Worm (Caenorhabditis elegans) whole organism, L4 larva: ENCODE results near the gene C49H3.6.

Experiments
- D1046.2 ChIP-seq: fragments of 200-800 bp; sonication (Bioruptor generic); IDR thresholded peaks from 2 replicates; pipeline ENCODE4 v1.3.6; 2022; ENCODE audit warnings: missing genetic modification characterization, missing compliant biosample characterization
- F10B5.3 ChIP-seq: sonication (generic microtip); optimal IDR thresholded peaks from 2 replicates; lab custom pipeline; 2016; ENCODE audit warnings: mild to moderate bottlenecking, missing genetic modification characterization, missing compliant biosample characterization
- F37D6.2 ChIP-seq: sonication (generic microtip); optimal IDR thresholded peaks from 2 replicates; lab custom pipeline; 2016; ENCODE audit warnings: mild to moderate bottlenecking, missing genetic modification characterization, missing compliant biosample characterization
- F49E8.2 ChIP-seq: sonication (generic microtip); optimal IDR thresholded peaks from 2 replicates; lab custom pipeline; 2016; ENCODE audit warnings: missing compliant biosample characterization, mild to moderate bottlenecking, missing genetic modification characterization, borderline replicate concordance
- R02D3.7 ChIP-seq: fragments of 150-350 bp; sonication (generic microtip); optimal IDR thresholded peaks from 3 replicates; lab custom pipeline; 2014; ENCODE audit warnings: missing biosample characterization, missing genetic modification characterization
- T26A8.4 ChIP-seq: fragments of 200-800 bp; sonication (Bioruptor generic); IDR thresholded peaks from 2 replicates; pipeline ENCODE4 v1.3.6; 2022; ENCODE audit warnings: missing genetic modification characterization, missing compliant biosample characterization
- ZK546.5 ChIP-seq, 2 experiments: sonication (generic microtip); optimal IDR thresholded peaks; 2 replicates each; lab custom pipeline; 2017; ENCODE audit warnings: missing biosample characterization in 2 of 2, missing genetic modification characterization in 2 of 2
- aly-2 ChIP-seq: sonication (generic microtip); optimal IDR thresholded peaks from 2 replicates; lab custom pipeline; 2018; ENCODE audit warnings: missing biosample characterization, missing genetic modification characterization
- arid-1 ChIP-seq: fragments of 200-800 bp; sonication (Bioruptor generic); conservative IDR thresholded peaks from 2 replicates; pipeline ENCODE4 v1.3.6; 2022; ENCODE audit warnings: missing genetic modification reagents, missing genetic modification characterization, missing compliant biosample characterization
- attf-4 ChIP-seq: sonication (generic microtip); optimal IDR thresholded peaks from 3 replicates; lab custom pipeline; 2017; ENCODE audit warnings: missing biosample characterization, missing genetic modification characterization
- ceh-28 ChIP-seq: fragments of 150-350 bp; optimal IDR thresholded peaks from 2 replicates; lab custom pipeline; 2014; ENCODE audit warnings: missing biosample characterization, missing genetic modification reagents, missing genetic modification characterization
- ceh-32 ChIP-seq: sonication (generic microtip); optimal IDR thresholded peaks from 2 replicates; lab custom pipeline; 2016; ENCODE audit warnings: mild to moderate bottlenecking, missing genetic modification characterization, missing compliant biosample characterization; ENCODE audit not compliant: poor library complexity
- ceh-82 ChIP-seq: sonication (generic microtip); optimal IDR thresholded peaks from 2 replicates; lab custom pipeline; 2017; ENCODE audit warnings: missing biosample characterization, missing genetic modification characterization
- daf-16 ChIP-seq, 3 experiments: sonication (generic microtip); optimal IDR thresholded peaks; 2 replicates each; lab custom pipeline; 2016 to 2017; ENCODE audit warnings: missing genetic modification characterization in 3 of 3, missing genetic modification reagents in 3 of 3, mild to moderate bottlenecking in 2 of 3, missing compliant biosample characterization in 2 of 3, missing biosample characterization in 1 of 3, moderate library complexity in 1 of 3
- dmd-9 ChIP-seq: fragments of 200-800 bp; sonication (Bioruptor generic); IDR thresholded peaks from 2 replicates; pipeline ENCODE4 v1.3.6; 2022; ENCODE audit warnings: missing genetic modification reagents, missing genetic modification characterization, missing compliant biosample characterization
- dpl-1 ChIP-seq: fragments of 150-350 bp; optimal IDR thresholded peaks from 2 replicates; lab custom pipeline; 2014; ENCODE audit warnings: missing biosample characterization, missing genetic modification reagents, missing genetic modification characterization
- egl-43 ChIP-seq: fragments of 200-800 bp; sonication (Bioruptor generic); IDR thresholded peaks from 2 replicates; pipeline ENCODE4 v1.3.6; 2022; ENCODE audit warnings: missing genetic modification reagents, missing genetic modification characterization, missing compliant biosample characterization
- fkh-10 ChIP-seq: fragments of 150-350 bp; optimal IDR thresholded peaks from 2 replicates; lab custom pipeline; 2014; ENCODE audit warnings: missing biosample characterization, missing genetic modification reagents, missing genetic modification characterization
- hmg-1.1 ChIP-seq: fragments of 200-800 bp; sonication (Bioruptor generic); IDR thresholded peaks from 2 replicates; pipeline ENCODE4 v1.3.6; 2022; ENCODE audit warnings: missing genetic modification reagents, missing genetic modification characterization, missing compliant biosample characterization
- lim-7 ChIP-seq: fragments of 200-800 bp; sonication (Bioruptor generic); IDR thresholded peaks from 2 replicates; pipeline ENCODE4 v1.3.6; 2022; ENCODE audit warnings: missing genetic modification characterization, missing compliant biosample characterization
- lin-15B ChIP-seq: fragments of 150-350 bp; sonication (generic microtip); optimal IDR thresholded peaks from 3 replicates; lab custom pipeline; 2014; ENCODE audit warnings: missing biosample characterization, missing genetic modification characterization
- lin-29 ChIP-seq: fragments of 200-800 bp; sonication (Bioruptor generic); IDR thresholded peaks from 2 replicates; pipeline ENCODE4 v1.3.6; 2022; ENCODE audit warnings: missing genetic modification reagents, missing genetic modification characterization, missing compliant biosample characterization
- lin-38 ChIP-seq: fragments of 200-800 bp; sonication (Bioruptor generic); IDR thresholded peaks from 2 replicates; pipeline ENCODE4 v1.3.6; 2022; ENCODE audit warnings: missing genetic modification reagents, missing genetic modification characterization, missing compliant biosample characterization
- madf-5 ChIP-seq, 2 experiments: fragments of 200-800 bp; sonication (Bioruptor generic); IDR thresholded peaks; 2 replicates each; pipeline ENCODE4 v1.3.6; 2022; ENCODE audit warnings: missing compliant biosample characterization in 2 of 2, missing genetic modification characterization in 2 of 2
- mes-2 ChIP-seq: sonication (generic microtip); optimal IDR thresholded peaks from 2 replicates; lab custom pipeline; 2016; ENCODE audit warnings: missing genotype, mild to moderate bottlenecking, missing genetic modification characterization, missing compliant biosample characterization; ENCODE audit not compliant: poor library complexity, severe bottlenecking
- mxl-2 ChIP-seq: fragments of 200-800 bp; sonication (Bioruptor generic); conservative IDR thresholded peaks from 2 replicates; pipeline ENCODE4 v1.3.6; 2022; ENCODE audit warnings: missing genetic modification reagents, missing genetic modification characterization, missing compliant biosample characterization
- mxl-3 ChIP-seq: fragments of 200-800 bp; sonication (Bioruptor generic); optimal IDR thresholded peaks from 2 replicates; lab custom pipeline; 2018; ENCODE audit warnings: mild to moderate bottlenecking, missing genetic modification characterization, missing compliant biosample characterization
- nhr-10 ChIP-seq: fragments of 150-350 bp; optimal IDR thresholded peaks from 2 replicates; lab custom pipeline; 2014; ENCODE audit warnings: missing biosample characterization, missing genetic modification characterization
- nhr-11 ChIP-seq: fragments of 150-350 bp; optimal IDR thresholded peaks from 2 replicates; lab custom pipeline; 2014; ENCODE audit warnings: missing biosample characterization, missing genetic modification characterization
- nhr-237 ChIP-seq: sonication (generic microtip); optimal IDR thresholded peaks from 2 replicates; lab custom pipeline; 2017; ENCODE audit warnings: missing biosample characterization, missing genetic modification characterization
- nhr-41 ChIP-seq: fragments of 200-800 bp; sonication (Bioruptor generic); IDR thresholded peaks from 2 replicates; pipeline ENCODE4 v1.3.6; 2022; ENCODE audit warnings: missing genetic modification reagents, missing genetic modification characterization, missing compliant biosample characterization
- nhr-42 ChIP-seq: fragments of 200-800 bp; sonication (Bioruptor generic); IDR thresholded peaks from 2 replicates; pipeline ENCODE4 v1.3.6; 2022; ENCODE audit warnings: missing genetic modification characterization, missing compliant biosample characterization
- nhr-48 ChIP-seq: sonication (generic microtip); optimal IDR thresholded peaks from 2 replicates; lab custom pipeline; 2016; ENCODE audit warnings: mild to moderate bottlenecking, missing genetic modification characterization, missing compliant biosample characterization
- nhr-6 ChIP-seq: fragments of 150-350 bp; optimal IDR thresholded peaks from 2 replicates; lab custom pipeline; 2014; ENCODE audit warnings: missing biosample characterization, missing genetic modification characterization
- nhr-76 ChIP-seq: fragments of 150-350 bp; optimal IDR thresholded peaks from 2 replicates; lab custom pipeline; 2014; ENCODE audit warnings: missing biosample characterization, missing genetic modification characterization
- pha-4 ChIP-seq, 2 experiments: fragments of 150-350 bp in 1 of 2; fragments of 200-800 bp in 1 of 2; sonication (Bioruptor generic) in 1 of 2; IDR thresholded peaks in 1 of 2; optimal IDR thresholded peaks in 1 of 2; 2 replicates each; pipeline versions ENCODE4 v1.3.6 to Lab custom; 2014 to 2022; ENCODE audit warnings: missing genetic modification characterization in 2 of 2, missing genetic modification reagents in 2 of 2, missing biosample characterization in 1 of 2, missing compliant biosample characterization in 1 of 2
- php-3 ChIP-seq: fragments of 200-800 bp; sonication (Bioruptor generic); IDR thresholded peaks from 2 replicates; pipeline ENCODE4 v1.3.6; 2022; ENCODE audit warnings: missing genetic modification reagents, missing genetic modification characterization, missing compliant biosample characterization
- rbr-2 ChIP-seq: sonication (generic microtip); optimal IDR thresholded peaks from 2 replicates; lab custom pipeline; 2016; ENCODE audit warnings: missing genotype, missing genetic modification characterization, missing compliant biosample characterization
- saeg-2 ChIP-seq: fragments of 200-800 bp; sonication (Bioruptor generic); IDR thresholded peaks from 2 replicates; pipeline ENCODE4 v1.3.6; 2022; ENCODE audit warnings: missing genetic modification reagents, missing genetic modification characterization, missing compliant biosample characterization
- set-16 ChIP-seq: fragments of 200-800 bp; sonication (Bioruptor generic); IDR thresholded peaks from 2 replicates; pipeline ENCODE4 v1.3.6; 2022; ENCODE audit warnings: missing genetic modification reagents, missing genetic modification characterization, missing compliant biosample characterization
- skn-1 ChIP-seq: fragments of 150-350 bp; optimal IDR thresholded peaks from 2 replicates; lab custom pipeline; 2014; ENCODE audit warnings: missing biosample characterization, missing genetic modification characterization
- spr-1 ChIP-seq: sonication (generic microtip); optimal IDR thresholded peaks from 2 replicates; lab custom pipeline; 2016; ENCODE audit warnings: mild to moderate bottlenecking, missing genetic modification characterization, missing compliant biosample characterization
- tag-97 ChIP-seq: fragments of 200-800 bp; sonication (Bioruptor generic); IDR thresholded peaks from 2 replicates; pipeline ENCODE4 v1.3.6; 2022; ENCODE audit warnings: missing genetic modification characterization, missing compliant biosample characterization
- tra-1 ChIP-seq: fragments of 200-800 bp; sonication (Bioruptor generic); IDR thresholded peaks from 2 replicates; pipeline ENCODE4 v1.3.6; 2022; ENCODE audit warnings: missing genetic modification reagents, missing genetic modification characterization, missing compliant biosample characterization
- unc-39 ChIP-seq: sonication (generic microtip); optimal IDR thresholded peaks from 2 replicates; lab custom pipeline; 2017; ENCODE audit warnings: missing biosample characterization, missing genetic modification characterization
- unc-62 ChIP-seq, 3 experiments: fragments of 150-350 bp in 1 of 3; sonication (generic microtip); optimal IDR thresholded peaks in 2 of 3; peaks in 1 of 3; 1 replicate in 1 of 3; 2 replicates in 2 of 3; lab custom pipeline; 2014 to 2017; ENCODE audit warnings: missing biosample characterization in 3 of 3, missing genetic modification characterization in 3 of 3, missing genetic modification reagents in 3 of 3, missing genotype in 1 of 3
- zag-1 ChIP-seq: fragments of 150-350 bp; optimal IDR thresholded peaks from 2 replicates; lab custom pipeline; 2014; ENCODE audit warnings: missing biosample characterization, missing genetic modification characterization
- zfp-3 ChIP-seq: fragments of 200-800 bp; sonication (Bioruptor generic); conservative IDR thresholded peaks from 2 replicates; pipeline ENCODE4 v1.3.6; 2022; ENCODE audit warnings: missing genetic modification reagents, missing genetic modification characterization, missing compliant biosample characterization
- zip-11 ChIP-seq: fragments of 200-800 bp; sonication (Bioruptor generic); IDR thresholded peaks from 2 replicates; pipeline ENCODE4 v1.3.6; 2022; ENCODE audit warnings: missing genetic modification characterization, missing compliant biosample characterization
- zip-2 ChIP-seq: fragments of 150-350 bp; optimal IDR thresholded peaks from 2 replicates; lab custom pipeline; 2014; ENCODE audit warnings: missing biosample characterization, missing genetic modification characterization
- ztf-7 ChIP-seq: fragments of 150-350 bp; optimal IDR thresholded peaks from 2 replicates; lab custom pipeline; 2014; ENCODE audit warnings: missing biosample characterization, missing genetic modification characterization

Gene C49H3.6

DNA sequence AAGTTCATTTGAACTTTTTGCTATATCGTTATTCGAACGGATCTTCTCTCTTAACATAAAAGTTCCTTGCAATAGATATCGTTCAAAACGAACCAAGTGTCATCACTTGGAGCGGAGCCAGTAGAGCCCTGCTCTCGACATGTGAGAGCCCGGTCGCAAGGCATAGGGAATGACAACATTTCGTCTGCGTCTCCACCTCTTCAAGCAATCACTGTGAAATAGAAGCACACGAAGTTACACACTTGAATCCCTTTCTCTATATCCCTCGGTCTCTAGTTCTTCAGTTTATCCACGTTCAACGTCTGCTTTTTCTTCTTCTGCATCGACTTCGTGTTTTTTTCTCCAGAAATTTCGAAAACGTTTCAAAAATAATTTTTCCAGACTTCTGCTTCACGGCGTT is at the start of gene C49H3.6 (continued):
- TF ChIP-seq mes-2 (tag; lab: Kevin White, UChicago) (peak; percentile 37), F49E8.2 (tag; lab: Kevin White, UChicago) (no peak), arid-1 (GFP tag; lab: Robert Waterston, UW) (no peak), tag-97 (no peak), R02D3.7 (tag; lab: Kevin White, UChicago) (no peak), lin-38 (GFP tag; lab: Robert Waterston, UW) (no peak), saeg-2 (GFP tag; lab: Robert Waterston, UW) (no peak), nhr-237 (tag; lab: Kevin White, UChicago) (no peak), attf-4 (tag; lab: Kevin White, UChicago) (no peak), zip-2 (tag; lab: Kevin White, UChicago) (no peak), D1046.2 (GFP tag; lab: Robert Waterston, UW) (no peak), daf-16 (GFP tag; optimal IDR thresholded peaks at IDR 0.05; lab: Kevin White, UChicago) (peak in 1 of 2 experiments; percentile 25), daf-16 (tag; optimal IDR thresholded peaks at IDR 0.05; lab: Kevin White, UChicago) (no peak), hmg-1.1 (GFP tag; lab: Robert Waterston, UW) (peak; percentile 67; the same call in 1 of the 2 replicates), spr-1 (no peak), zip-11 (no peak), nhr-48 (no peak), nhr-41 (no peak), egl-43 (GFP tag; lab: Robert Waterston, UW) (0 out of 2 replicates have a peak, but pooled peaks have one; percentile 32), ceh-32 (tag; lab: Kevin White, UChicago) (no peak), pha-4 (GFP tag; IDR thresholded peaks at IDR 0.05; lab: Robert Waterston, UW) (peak; percentile 17; the same call in 1 of the 2 replicates), pha-4 (tag; optimal IDR thresholded peaks at IDR 0.05; lab: Kevin White, UChicago) (no peak), dmd-9 (GFP tag; lab: Robert Waterston, UW) (no peak), F37D6.2 (no peak), lin-15B (no peak), madf-5 (GFP tag; IDR thresholded peaks at IDR 0.05; lab: Robert Waterston, UW) (no peak), ZK546.5 (tag; optimal IDR thresholded peaks at IDR 0.05; lab: Kevin White, UChicago) (no peak), mxl-2 (GFP tag; lab: Robert Waterston, UW) (no peak), zag-1 (tag; lab: Kevin White, UChicago) (no peak), lim-7 (GFP tag; lab: Robert Waterston, UW) (no peak), T26A8.4 (no peak), nhr-6 (no peak), nhr-42 (GFP tag; lab: Robert Waterston, UW) (no peak), nhr-10 (tag; lab: Kevin White, UChicago) (no peak), unc-62 (GFP tag; optimal IDR thresholded peaks at IDR 0.05 in 1 of 2; lab: Kevin White, UChicago) (no peak), unc-62 (tag; optimal IDR thresholded peaks at IDR 0.05; lab: Kevin White, UChicago) (no peak), php-3 (GFP tag; lab: Robert Waterston, UW) (no peak), mxl-3 (GFP tag; lab: Kevin White, UChicago) (peak; percentile 28), lin-29 (GFP tag; lab: Robert Waterston, UW) (no peak), zfp-3 (GFP tag; lab: Robert Waterston, UW) (no peak), nhr-76 (tag; lab: Kevin White, UChicago) (no peak), nhr-11 (peak; percentile 30), ztf-7 (tag; lab: Kevin White, UChicago) (no peak), dpl-1 (no peak), rbr-2 (tag; lab: Kevin White, UChicago) (no peak), tra-1 (GFP tag; lab: Robert Waterston, UW) (no peak), aly-2 (no peak), fkh-10 (GFP tag; lab: Kevin White, UChicago) (no peak), set-16 (GFP tag; lab: Robert Waterston, UW) (no peak), F10B5.3 (no peak), unc-39 (no peak), ceh-82 (tag; lab: Kevin White, UChicago) (no peak), skn-1 (no peak), ceh-28 (no peak)
